Fruit fly (Drosophila melanogaster) whole organism, embryonic: Measurements from ENCODE around the gene CG2961.
A peak's percentile ranks its signal among the peaks of the same experiment; 100 is the strongest.

ENCODE experiments used
- Asciz ChIP-seq: fragments of 200-800 bp; sonication (Bioruptor generic); optimal IDR thresholded peaks from 2 replicates; lab custom pipeline; 2017; ENCODE audit warnings: missing biosample characterization, mild to moderate bottlenecking, missing genetic modification characterization, missing genetic modification reagents
- CG10654 ChIP-seq: fragments of 200-800 bp; sonication (Bioruptor generic); optimal IDR thresholded peaks from 2 replicates; lab custom pipeline; 2016; ENCODE audit warnings: missing biosample characterization, missing genetic modification characterization
- CG11093 ChIP-seq: fragments of 200-800 bp; sonication (Bioruptor generic); IDR thresholded peaks from 3 replicates; pipeline ENCODE4 v1.3.6; 2022; ENCODE audit warnings: missing biosample characterization, missing genetic modification characterization
- CG14014 ChIP-seq: fragments of 200-800 bp; sonication (Bioruptor generic); IDR thresholded peaks from 2 replicates; pipeline ENCODE4 v1.3.6; 2022; ENCODE audit warnings: missing biosample characterization, missing genetic modification characterization
- CG15073 ChIP-seq: fragments of 200-800 bp; sonication (Bioruptor generic); optimal IDR thresholded peaks from 2 replicates; lab custom pipeline; 2016; ENCODE audit warnings: missing biosample characterization, missing genetic modification characterization
- CG15696 ChIP-seq: fragments of 200-800 bp; sonication (Bioruptor generic); optimal IDR thresholded peaks from 2 replicates; lab custom pipeline; 2019; ENCODE audit warnings: missing biosample characterization, mild to moderate bottlenecking, missing genetic modification characterization, moderate library complexity
- CG3838 ChIP-seq: fragments of 200-800 bp; sonication (Bioruptor generic); optimal IDR thresholded peaks from 3 replicates; lab custom pipeline; 2016; ENCODE audit warnings: missing biosample characterization, missing genetic modification characterization
- CG3847 ChIP-seq: fragments of 200-800 bp; sonication (Bioruptor generic); IDR thresholded peaks from 2 replicates; pipeline ENCODE4 v1.3.6; 2022; ENCODE audit warnings: missing biosample characterization, missing genetic modification characterization
- CG4328 ChIP-seq: fragments of 200-800 bp; sonication (Bioruptor generic); optimal IDR thresholded peaks from 3 replicates; lab custom pipeline; 2017; ENCODE audit warnings: missing biosample characterization, missing genetic modification reagents, missing genetic modification characterization
- CG7372 ChIP-seq: fragments of 200-800 bp; sonication (Bioruptor generic); IDR thresholded peaks from 2 replicates; pipeline ENCODE4 v1.3.6; 2022; ENCODE audit warnings: missing biosample characterization, missing genetic modification characterization
- CG7786 ChIP-seq: fragments of 200-800 bp; sonication (Bioruptor generic); optimal IDR thresholded peaks from 2 replicates; lab custom pipeline; 2016; ENCODE audit warnings: missing biosample characterization, missing genetic modification characterization
- CkIIα-i1 ChIP-seq: fragments of 200-800 bp; sonication (Bioruptor generic); IDR thresholded peaks from 2 replicates; pipeline ENCODE4 v1.3.6; 2022; ENCODE audit warnings: missing biosample characterization, missing genetic modification characterization
- Dip2 ChIP-seq: fragments of 200-800 bp; sonication (Bioruptor generic); IDR thresholded peaks from 2 replicates; pipeline ENCODE4 v1.3.6; 2022; ENCODE audit warnings: missing biosample characterization, missing genetic modification characterization
- ERR ChIP-seq: fragments of 200-800 bp; sonication (Bioruptor generic); optimal IDR thresholded peaks from 2 replicates; lab custom pipeline; 2016; ENCODE audit warnings: missing biosample characterization, missing genetic modification characterization
- Lhr ChIP-seq: fragments of 200-800 bp; sonication (Bioruptor generic); optimal IDR thresholded peaks from 3 replicates; lab custom pipeline; 2017; ENCODE audit warnings: mild to moderate bottlenecking, missing biosample characterization, missing genetic modification reagents, missing genetic modification characterization
- MBD-R2 ChIP-seq: fragments of 200-800 bp; sonication (Bioruptor generic); IDR thresholded peaks from 2 replicates; pipeline ENCODE4 v1.3.6; 2022; ENCODE audit warnings: missing biosample characterization, missing genetic modification characterization
- MESR4 ChIP-seq: fragments of 200-800 bp; sonication (Bioruptor generic); optimal IDR thresholded peaks from 2 replicates; lab custom pipeline; 2018; ENCODE audit warnings: missing biosample characterization, mild to moderate bottlenecking, missing genetic modification characterization, moderate library complexity
- MTF-1 ChIP-seq: fragments of 200-800 bp; sonication (Bioruptor generic); optimal IDR thresholded peaks from 2 replicates; lab custom pipeline; 2018; ENCODE audit warnings: missing biosample characterization, mild to moderate bottlenecking, missing genetic modification characterization, borderline replicate concordance
- Med ChIP-seq: fragments of 200-800 bp; sonication (Bioruptor generic); peaks from one replicate; lab custom pipeline; 2016; ENCODE audit warnings: missing biosample characterization, missing genetic modification characterization, mild to moderate bottlenecking, inconsistent platforms, moderate library complexity
- Meics ChIP-seq: fragments of 200-800 bp; sonication (Bioruptor generic); optimal IDR thresholded peaks from 2 replicates; lab custom pipeline; 2017; ENCODE audit warnings: missing biosample characterization, mild to moderate bottlenecking, missing genetic modification characterization
- NK7.1 ChIP-seq: fragments of 200-800 bp; sonication (Bioruptor generic); optimal IDR thresholded peaks from 3 replicates; lab custom pipeline; 2016; ENCODE audit warnings: missing biosample characterization, missing genetic modification characterization
- Opbp ChIP-seq: fragments of 200-800 bp; sonication (Bioruptor generic); IDR thresholded peaks from 3 replicates; pipeline ENCODE4 v1.3.6; 2022; ENCODE audit warnings: missing biosample characterization, missing genetic modification characterization; ENCODE audit not compliant: partially characterized antibody
- Ptx1 ChIP-seq: fragments of 200-800 bp; sonication (Bioruptor generic); IDR thresholded peaks from 2 replicates; pipeline ENCODE4 v1.3.6; 2022; ENCODE audit warnings: missing biosample characterization, missing genetic modification characterization
- Sin3A ChIP-seq: fragments of >200 bp; optimal IDR thresholded peaks from 2 replicates; lab custom pipeline; 2018
- Taf1 ChIP-seq: fragments of 200-800 bp; sonication (Bioruptor generic); IDR thresholded peaks from 2 replicates; pipeline ENCODE4 v1.3.6; 2022; ENCODE audit warnings: missing biosample characterization, missing genetic modification characterization
- Xbp1 ChIP-seq: fragments of 200-800 bp; sonication (Bioruptor generic); optimal IDR thresholded peaks from 3 replicates; lab custom pipeline; 2016; ENCODE audit warnings: missing biosample characterization, mild to moderate bottlenecking, missing genetic modification characterization
- abd-A ChIP-seq: fragments of 200-800 bp; sonication (Bioruptor generic); optimal IDR thresholded peaks from 3 replicates; lab custom pipeline; 2019; ENCODE audit warnings: missing biosample characterization, mild to moderate bottlenecking, missing genetic modification characterization, moderate library complexity
- az2 ChIP-seq: fragments of 200-800 bp; sonication (Bioruptor generic); optimal IDR thresholded peaks from 3 replicates; lab custom pipeline; 2016; ENCODE audit warnings: missing biosample characterization, missing genetic modification characterization
- bowl ChIP-seq: fragments of 200-800 bp; sonication (Bioruptor generic); IDR thresholded peaks from 2 replicates; pipeline ENCODE4 v1.3.6; 2022; ENCODE audit warnings: missing biosample characterization, missing genetic modification characterization
- bsh ChIP-seq, 2 experiments: fragments of 200-800 bp; sonication (Bioruptor generic); optimal IDR thresholded peaks; 2 replicates each; lab custom pipeline; 2017 to 2018; ENCODE audit warnings: mild to moderate bottlenecking in 2 of 2, missing biosample characterization in 2 of 2, missing genetic modification characterization in 2 of 2, moderate library complexity in 1 of 2
- cad ChIP-seq: fragments of >200 bp; optimal IDR thresholded peaks from 2 replicates; lab custom pipeline; 2017; ENCODE audit warnings: missing biosample characterization, missing genetic modification characterization
- caup ChIP-seq: fragments of 200-800 bp; sonication (Bioruptor generic); optimal IDR thresholded peaks from 3 replicates; lab custom pipeline; 2017; ENCODE audit warnings: missing biosample characterization, mild to moderate bottlenecking, missing genetic modification characterization, moderate library complexity; ENCODE audit not compliant: severe bottlenecking
- chinmo ChIP-seq: fragments of 200-800 bp; sonication (Bioruptor generic); IDR thresholded peaks from 4 replicates; pipeline ENCODE4 v1.3.6; 2022; ENCODE audit warnings: missing biosample characterization, missing genetic modification characterization; ENCODE audit not compliant: partially characterized antibody
- dati ChIP-seq: fragments of 200-800 bp; sonication (Bioruptor generic); IDR thresholded peaks from 2 replicates; pipeline ENCODE4 v1.3.6; 2022; ENCODE audit warnings: missing biosample characterization, missing genetic modification characterization
- dm ChIP-seq: fragments of 200-800 bp; sonication (Bioruptor generic); optimal IDR thresholded peaks from 3 replicates; lab custom pipeline; 2016; ENCODE audit warnings: missing biosample characterization, missing genetic modification characterization
- dmrt11E ChIP-seq: fragments of 200-800 bp; sonication (Bioruptor generic); optimal IDR thresholded peaks from 3 replicates; lab custom pipeline; 2018; ENCODE audit warnings: missing biosample characterization, mild to moderate bottlenecking, missing genetic modification characterization, moderate library complexity
- dpn ChIP-seq, 2 experiments: fragments of 200-800 bp; sonication (Bioruptor generic); optimal IDR thresholded peaks; 3 replicates each; lab custom pipeline; 2016; ENCODE audit warnings: missing biosample characterization in 2 of 2, missing genetic modification characterization in 2 of 2
- en ChIP-seq: fragments of 200-800 bp; sonication (Bioruptor generic); optimal IDR thresholded peaks from 2 replicates; lab custom pipeline; 2016; ENCODE audit warnings: missing biosample characterization, missing genetic modification characterization
- gsb ChIP-seq: fragments of 200-800 bp; sonication (Bioruptor generic); IDR thresholded peaks from 2 replicates; pipeline ENCODE4 v1.3.6; 2022; ENCODE audit warnings: missing biosample characterization, missing genetic modification characterization
- hth ChIP-seq: fragments of >200 bp; optimal IDR thresholded peaks from 2 replicates; lab custom pipeline; 2017; ENCODE audit warnings: inconsistent platforms
- mirr ChIP-seq: fragments of 200-800 bp; sonication (Bioruptor generic); optimal IDR thresholded peaks from 3 replicates; lab custom pipeline; 2018; ENCODE audit warnings: missing biosample characterization, mild to moderate bottlenecking, missing genetic modification characterization
- prd ChIP-seq, 3 experiments: fragments of >200 bp in 2 of 3; fragments of 200-800 bp in 1 of 3; sonication (Bioruptor generic) in 1 of 3; optimal IDR thresholded peaks in 2 of 3; IDR thresholded peaks in 1 of 3; 2 replicates in 2 of 3; 3 replicates in 1 of 3; pipeline versions ENCODE4 v1.3.6 to Lab custom; 2017 to 2022; ENCODE audit warnings: missing biosample characterization in 1 of 3, missing genetic modification characterization in 1 of 3
- salm ChIP-seq: fragments of 200-800 bp; sonication (Bioruptor generic); optimal IDR thresholded peaks from 2 replicates; lab custom pipeline; 2018; ENCODE audit warnings: missing biosample characterization, mild to moderate bottlenecking, missing genetic modification characterization
- sd ChIP-seq: fragments of 200-800 bp; sonication (Bioruptor generic); optimal IDR thresholded peaks from 3 replicates; lab custom pipeline; 2018; ENCODE audit warnings: missing biosample characterization, mild to moderate bottlenecking, missing genetic modification characterization, moderate library complexity
- slbo ChIP-seq: fragments of 200-800 bp; sonication (Bioruptor generic); IDR thresholded peaks from 2 replicates; pipeline ENCODE4 v1.3.6; 2022; ENCODE audit warnings: missing biosample characterization, missing genetic modification characterization
- sob ChIP-seq: fragments of 200-800 bp; sonication (Bioruptor generic); IDR thresholded peaks from 2 replicates; pipeline ENCODE4 v1.3.6; 2022; ENCODE audit warnings: missing biosample characterization, missing genetic modification characterization
- tll ChIP-seq, 2 experiments: fragments of 200-800 bp in 1 of 2; fragments of >200 bp in 1 of 2; sonication (Bioruptor generic) in 1 of 2; optimal IDR thresholded peaks; 2 replicates each; lab custom pipeline; 2017 to 2019; ENCODE audit warnings: missing biosample characterization in 2 of 2, missing genetic modification characterization in 2 of 2, mild to moderate bottlenecking in 1 of 2, moderate library complexity in 1 of 2
- yki ChIP-seq: fragments of >200 bp; optimal IDR thresholded peaks from 3 replicates; lab custom pipeline; 2018
- zen ChIP-seq: fragments of 200-800 bp; sonication (Bioruptor generic); optimal IDR thresholded peaks from 3 replicates; lab custom pipeline; 2018; ENCODE audit warnings: missing biosample characterization, mild to moderate bottlenecking, missing genetic modification characterization, moderate library complexity

CG2961 gene

DNA sequence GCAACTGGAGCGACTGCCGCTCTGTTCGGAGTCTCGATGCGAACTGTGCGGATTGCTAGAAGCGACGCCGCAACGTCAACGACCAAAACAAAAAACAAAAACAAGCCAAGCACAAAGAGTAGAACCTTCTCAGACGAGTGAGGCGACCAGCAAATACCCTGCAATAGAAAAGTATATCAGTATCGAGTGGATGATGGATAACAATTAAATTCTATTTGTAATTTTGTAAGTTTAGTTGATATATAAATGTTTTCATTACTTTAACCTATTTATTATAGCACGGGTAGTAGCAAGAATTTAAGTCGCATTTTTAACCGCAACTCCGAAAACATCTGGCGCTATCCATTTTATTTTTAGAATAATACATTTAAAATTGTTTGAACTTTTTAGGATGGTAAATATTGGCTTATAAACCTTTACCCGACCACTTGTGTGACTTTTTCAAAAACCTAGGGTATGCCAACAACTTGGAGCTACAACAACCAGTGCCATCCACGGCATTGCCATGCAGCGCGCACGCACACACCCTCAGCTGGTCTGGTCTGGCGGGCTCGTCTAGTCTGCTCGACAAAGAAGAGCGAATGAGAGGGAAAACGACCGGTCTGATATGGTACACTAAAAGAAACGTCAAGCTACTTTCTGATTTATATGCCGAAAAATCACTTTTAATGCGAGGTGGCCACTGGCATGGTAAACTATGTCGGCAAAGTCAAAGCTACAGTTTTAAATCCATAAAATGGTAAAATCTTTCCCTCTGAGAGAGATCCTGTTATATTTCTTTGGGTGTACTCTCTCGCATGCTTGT is 32.5 kb upstream of the CG2961 start, which contains the start of gene CG12643 (continued):
- TF ChIP-seq caup (peak; percentile 80), bowl (peak; percentile 70), dm (GFP tag; lab: Kevin White, UChicago) (peak; percentile 83), yki (no peak), sob (GFP tag; lab: Robert Waterston, UW) (peak; percentile 93), CG4328 (GFP tag; lab: Kevin White, UChicago) (peak; percentile 88), dati (GFP tag; lab: Robert Waterston, UW) (peak; percentile 96), MTF-1 (peak; percentile 74), salm (tag; lab: Kevin White, UChicago) (peak; percentile 61), CG15696 (tag; lab: Kevin White, UChicago) (peak; percentile 63), en (peak; percentile 87), ERR (GFP tag; lab: Kevin White, UChicago) (peak; percentile 94), tll (GFP tag; optimal IDR thresholded peaks at IDR 0.05; lab: Kevin White, UChicago) (no peak), Ptx1 (peak; percentile 92), NK7.1 (GFP tag; lab: Kevin White, UChicago) (peak; percentile 86), dpn (GFP tag; optimal IDR thresholded peaks at IDR 0.05; lab: Kevin White, UChicago) (peak; percentile 94), bsh (GFP tag; optimal IDR thresholded peaks at IDR 0.05; lab: Kevin White, UChicago) (peak; percentile 72 to 93), MBD-R2 (GFP tag; lab: Robert Waterston, UW) (peak; percentile 66), abd-A (tag; lab: Kevin White, UChicago) (peak; percentile 37), Sin3A (lab: Kevin White, UChicago) (no peak), gsb (GFP tag; lab: Robert Waterston, UW) (peak; percentile 81), Taf1 (peak; percentile 68), cad (GFP tag; lab: Kevin White, UChicago) (no peak), MESR4 (GFP tag; lab: Kevin White, UChicago) (peak; percentile 26), Opbp (GFP tag; lab: Robert Waterston, UW) (no peak), dmrt11E (tag; lab: Kevin White, UChicago) (peak; percentile 67), az2 (peak; percentile 91), Med (GFP tag; lab: Kevin White, UChicago) (peak; percentile 99), hth (no peak), CG11093 (GFP tag; lab: Robert Waterston, UW) (peak; percentile 88), slbo (GFP tag; lab: Robert Waterston, UW) (peak; percentile 94), CG10654 (GFP tag; lab: Kevin White, UChicago) (peak; percentile 89), Lhr (GFP tag; lab: Kevin White, UChicago) (peak; percentile 54), CG3847 (GFP tag; lab: Robert Waterston, UW) (peak; percentile 73), Xbp1 (GFP tag; lab: Kevin White, UChicago) (peak; percentile 95), Asciz (GFP tag; lab: Kevin White, UChicago) (peak; percentile 77), chinmo (peak; percentile 54; the same call in 1 of the 4 replicates), Dip2 (GFP tag; lab: Robert Waterston, UW) (peak; percentile 26), Meics (GFP tag; lab: Kevin White, UChicago) (peak; percentile 86), sd (tag; lab: Kevin White, UChicago) (peak; percentile 61), CG7786 (GFP tag; lab: Kevin White, UChicago) (peak; percentile 94), CkIIα-i1 (GFP tag; lab: Robert Waterston, UW) (peak; percentile 87), CG7372 (GFP tag; lab: Robert Waterston, UW) (peak; percentile 55), CG15073 (GFP tag; lab: Kevin White, UChicago) (peak; percentile 32), CG3838 (peak; percentile 20), CG14014 (GFP tag; lab: Robert Waterston, UW) (peak; percentile 88), mirr (peak; percentile 22), zen (tag; lab: Kevin White, UChicago) (peak; percentile 74), prd (optimal IDR thresholded peaks at IDR 0.05; lab: Kevin White, UChicago) (no peak), prd (GFP tag; IDR thresholded peaks at IDR 0.05; lab: Robert Waterston, UW) (peak; percentile 94)
